Worm (Caenorhabditis elegans) whole organism, mixed stage, embryonic: ENCODE measurements around the gene mltn-6.

Experiments used
- blmp-1 ChIP-seq: fragments of 150-350 bp; optimal IDR thresholded peaks from 2 replicates; lab custom pipeline; 2014; ENCODE audit warnings: missing biosample characterization, missing genetic modification characterization
- ceh-39 ChIP-seq: fragments of 150-350 bp; optimal IDR thresholded peaks from 2 replicates; lab custom pipeline; 2014; ENCODE audit warnings: missing biosample characterization, missing genetic modification characterization
- elt-3 ChIP-seq: fragments of 150-350 bp; optimal IDR thresholded peaks from 2 replicates; lab custom pipeline; 2014; ENCODE audit warnings: missing biosample characterization, missing genetic modification characterization
- lsy-2 ChIP-seq: fragments of 150-350 bp; optimal IDR thresholded peaks from 2 replicates; lab custom pipeline; 2014; ENCODE audit warnings: missing biosample characterization, missing genetic modification characterization
- mep-1 ChIP-seq: fragments of 150-350 bp; optimal IDR thresholded peaks from 2 replicates; lab custom pipeline; 2017; ENCODE audit warnings: missing biosample characterization, missing genetic modification reagents, missing genetic modification characterization, inconsistent platforms
- snpc-4 ChIP-seq: fragments of 150-350 bp; optimal IDR thresholded peaks from 2 replicates; lab custom pipeline; 2014; ENCODE audit warnings: missing biosample characterization, missing genetic modification characterization
- unc-39 ChIP-seq: fragments of 150-350 bp; optimal IDR thresholded peaks from 2 replicates; lab custom pipeline; 2014; ENCODE audit warnings: missing biosample characterization, missing genetic modification characterization
- unc-62 ChIP-seq: fragments of 150-350 bp; optimal IDR thresholded peaks from 2 replicates; lab custom pipeline; 2014; ENCODE audit warnings: missing biosample characterization, missing genetic modification reagents, missing genetic modification characterization

- TF ChIP-seq unc-39 (tag; lab: Kevin White, UChicago) (no peak), unc-62 (GFP tag; lab: Kevin White, UChicago) (no peak), elt-3 (no peak), mep-1 (no peak), ceh-39 (tag; lab: Kevin White, UChicago) (no peak), blmp-1 (no peak), lsy-2 (tag; lab: Kevin White, UChicago) (no peak), snpc-4 (tag; lab: Kevin White, UChicago) (no peak)
Observed at ce11 chrV:415072-415471, 50.3 kb downstream of the mltn-6 start.
